Fruit fly (Drosophila melanogaster) whole organism, embryonic: ENCODE measurements around the gene Sec15.
A peak's percentile ranks its signal among the peaks of the same experiment; 100 is the strongest.

Experiments
- Asciz ChIP-seq: fragments of 200-800 bp; sonication (Bioruptor generic); optimal IDR thresholded peaks from 2 replicates; lab custom pipeline; 2017; ENCODE audit warnings: missing biosample characterization, mild to moderate bottlenecking, missing genetic modification characterization, missing genetic modification reagents
- Bgb ChIP-seq: fragments of 200-800 bp; sonication (Bioruptor generic); IDR thresholded peaks from 2 replicates; pipeline ENCODE4 v1.3.6; 2022; ENCODE audit warnings: missing biosample characterization, missing genetic modification characterization; ENCODE audit not compliant: partially characterized antibody
- C15 ChIP-seq: fragments of 200-800 bp; sonication (Bioruptor generic); IDR thresholded peaks from 3 replicates; pipeline ENCODE4 v1.3.6; 2022; ENCODE audit warnings: missing biosample characterization, missing genetic modification characterization
- CG10267 ChIP-seq: fragments of 200-800 bp; sonication (Bioruptor generic); optimal IDR thresholded peaks from 2 replicates; lab custom pipeline; 2018; ENCODE audit warnings: missing biosample characterization, mild to moderate bottlenecking, missing genetic modification characterization, moderate library complexity
- CG11560 ChIP-seq: fragments of 200-800 bp; sonication (Bioruptor generic); IDR thresholded peaks from 3 replicates; pipeline ENCODE4 v1.3.6; 2022; ENCODE audit warnings: missing biosample characterization, missing genetic modification characterization
- CG12071 ChIP-seq: fragments of 200-800 bp; sonication (Bioruptor generic); optimal IDR thresholded peaks from 3 replicates; lab custom pipeline; 2018; ENCODE audit warnings: missing biosample characterization, mild to moderate bottlenecking, missing genetic modification characterization
- CG12659 ChIP-seq: fragments of 200-800 bp; sonication (Bioruptor generic); optimal IDR thresholded peaks from 3 replicates; lab custom pipeline; 2017; ENCODE audit warnings: mild to moderate bottlenecking, missing biosample characterization, missing genetic modification reagents, missing genetic modification characterization
- CG12942 ChIP-seq: fragments of 200-800 bp; sonication (Bioruptor generic); optimal IDR thresholded peaks from 3 replicates; lab custom pipeline; 2016; ENCODE audit warnings: missing biosample characterization, missing genetic modification characterization
- CG1602 ChIP-seq: fragments of 200-800 bp; sonication (Bioruptor generic); optimal IDR thresholded peaks from 3 replicates; lab custom pipeline; 2016; ENCODE audit warnings: missing biosample characterization, missing genetic modification characterization
- CG3065 ChIP-seq: fragments of 200-800 bp; sonication (Bioruptor generic); optimal IDR thresholded peaks from 2 replicates; lab custom pipeline; 2016; ENCODE audit warnings: missing biosample characterization, missing genetic modification characterization
- CG32532 ChIP-seq: fragments of 200-800 bp; sonication (Bioruptor generic); IDR thresholded peaks from 2 replicates; pipeline ENCODE4 v1.3.6; 2022; ENCODE audit warnings: missing biosample characterization, missing genetic modification characterization
- CG3281 ChIP-seq: fragments of 200-800 bp; sonication (Bioruptor generic); optimal IDR thresholded peaks from 3 replicates; lab custom pipeline; 2017; ENCODE audit warnings: missing biosample characterization, mild to moderate bottlenecking, missing genetic modification characterization
- CG34376 ChIP-seq: fragments of 200-800 bp; sonication (Bioruptor generic); optimal IDR thresholded peaks from 2 replicates; lab custom pipeline; 2018; ENCODE audit warnings: missing biosample characterization, mild to moderate bottlenecking, missing genetic modification characterization
- CG4820 ChIP-seq: fragments of 200-800 bp; sonication (Bioruptor generic); optimal IDR thresholded peaks from 3 replicates; lab custom pipeline; 2016; ENCODE audit warnings: missing biosample characterization, missing genetic modification characterization
- CG7839 ChIP-seq: fragments of 200-800 bp; sonication (Bioruptor generic); optimal IDR thresholded peaks from 3 replicates; lab custom pipeline; 2018; ENCODE audit warnings: missing biosample characterization, mild to moderate bottlenecking, missing genetic modification characterization, moderate library complexity
- CG7987 ChIP-seq: fragments of 200-800 bp; sonication (Bioruptor generic); optimal IDR thresholded peaks from 2 replicates; lab custom pipeline; 2018; ENCODE audit warnings: missing biosample characterization, mild to moderate bottlenecking, missing genetic modification characterization, moderate library complexity
- CG9876 ChIP-seq: fragments of 200-800 bp; sonication (Bioruptor generic); optimal IDR thresholded peaks from 2 replicates; lab custom pipeline; 2016; ENCODE audit warnings: missing biosample characterization, missing genetic modification characterization
- Camta ChIP-seq: fragments of 200-800 bp; sonication (Bioruptor generic); optimal IDR thresholded peaks from 2 replicates; lab custom pipeline; 2016; ENCODE audit warnings: missing biosample characterization, missing genetic modification characterization
- CrebB ChIP-seq: fragments of 200-800 bp; sonication (Bioruptor generic); optimal IDR thresholded peaks from 3 replicates; lab custom pipeline; 2018; ENCODE audit warnings: missing biosample characterization, mild to moderate bottlenecking, missing genetic modification characterization
- D19A ChIP-seq: fragments of 200-800 bp; optimal IDR thresholded peaks from 3 replicates; lab custom pipeline; 2019; ENCODE audit warnings: missing biosample characterization, mild to moderate bottlenecking, missing genetic modification characterization, moderate library complexity
- Dbx ChIP-seq: fragments of 200-800 bp; sonication (Bioruptor generic); IDR thresholded peaks from 3 replicates; pipeline ENCODE4 v1.3.6; 2022; ENCODE audit warnings: missing biosample characterization, missing genetic modification characterization
- E2f2 ChIP-seq: fragments of 200-800 bp; sonication (Bioruptor generic); IDR thresholded peaks from 2 replicates; pipeline ENCODE4 v1.3.6; 2022; ENCODE audit warnings: missing biosample characterization, missing genetic modification characterization
- H15 ChIP-seq: fragments of 200-800 bp; sonication (Bioruptor generic); IDR thresholded peaks from 3 replicates; pipeline ENCODE4 v1.3.6; 2022; ENCODE audit warnings: missing biosample characterization, missing genetic modification characterization
- HLH3B ChIP-seq: fragments of 200-800 bp; sonication (Bioruptor generic); IDR thresholded peaks from 2 replicates; pipeline ENCODE4 v1.3.6; 2022; ENCODE audit warnings: missing biosample characterization, missing genetic modification characterization
- MESR4 ChIP-seq: fragments of 200-800 bp; sonication (Bioruptor generic); optimal IDR thresholded peaks from 2 replicates; lab custom pipeline; 2018; ENCODE audit warnings: missing biosample characterization, mild to moderate bottlenecking, missing genetic modification characterization, moderate library complexity
- Mad ChIP-seq: fragments of 200-800 bp; sonication (Bioruptor generic); optimal IDR thresholded peaks from 2 replicates; lab custom pipeline; 2016; ENCODE audit warnings: missing biosample characterization, missing genetic modification characterization
- Med ChIP-seq: fragments of 200-800 bp; sonication (Bioruptor generic); peaks from one replicate; lab custom pipeline; 2016; ENCODE audit warnings: missing biosample characterization, missing genetic modification characterization, mild to moderate bottlenecking, inconsistent platforms, moderate library complexity
- NfI ChIP-seq: fragments of 200-800 bp; sonication (Bioruptor generic); optimal IDR thresholded peaks from 3 replicates; lab custom pipeline; 2018; ENCODE audit warnings: missing biosample characterization, mild to moderate bottlenecking, missing genetic modification characterization, moderate library complexity
- Rx ChIP-seq: fragments of 200-800 bp; sonication (Bioruptor generic); IDR thresholded peaks from 2 replicates; pipeline ENCODE4 v1.3.6; 2022; ENCODE audit warnings: missing biosample characterization, missing genetic modification characterization
- Side ChIP-seq: fragments of 200-800 bp; sonication (Bioruptor generic); optimal IDR thresholded peaks from 2 replicates; lab custom pipeline; 2016; ENCODE audit warnings: missing biosample characterization, missing genetic modification characterization
- Spps ChIP-seq: fragments of 200-800 bp; sonication (Bioruptor generic); optimal IDR thresholded peaks from 2 replicates; lab custom pipeline; 2018; ENCODE audit warnings: missing biosample characterization, mild to moderate bottlenecking, missing genetic modification characterization
- Tbp ChIP-seq: fragments of >200 bp; optimal IDR thresholded peaks from 2 replicates; lab custom pipeline; 2018; ENCODE audit warnings: missing biosample characterization, missing genetic modification characterization
- aop ChIP-seq: fragments of 200-800 bp; sonication (Bioruptor generic); IDR thresholded peaks from 2 replicates; pipeline ENCODE4 v1.3.6; 2022; ENCODE audit warnings: missing biosample characterization, missing genetic modification characterization
- ap ChIP-seq: fragments of 200-800 bp; sonication (Bioruptor generic); IDR thresholded peaks from 2 replicates; pipeline ENCODE4 v1.3.6; 2022; ENCODE audit warnings: missing biosample characterization, missing genetic modification characterization
- ara ChIP-seq: fragments of 200-800 bp; sonication (Bioruptor generic); IDR thresholded peaks from 2 replicates; pipeline ENCODE4 v1.3.6; 2022; ENCODE audit warnings: missing biosample characterization, missing genetic modification characterization
- cad ChIP-seq: fragments of >200 bp; optimal IDR thresholded peaks from 2 replicates; lab custom pipeline; 2017; ENCODE audit warnings: missing biosample characterization, missing genetic modification characterization
- caup ChIP-seq: fragments of 200-800 bp; sonication (Bioruptor generic); optimal IDR thresholded peaks from 3 replicates; lab custom pipeline; 2017; ENCODE audit warnings: missing biosample characterization, mild to moderate bottlenecking, missing genetic modification characterization, moderate library complexity; ENCODE audit not compliant: severe bottlenecking
- dan ChIP-seq: fragments of 200-800 bp; sonication (Bioruptor generic); IDR thresholded peaks from 2 replicates; pipeline ENCODE4 v1.3.6; 2022; ENCODE audit warnings: missing biosample characterization, missing genetic modification characterization
- fd3F ChIP-seq: fragments of 200-800 bp; sonication (Bioruptor generic); optimal IDR thresholded peaks from 2 replicates; lab custom pipeline; 2018; ENCODE audit warnings: missing biosample characterization, mild to moderate bottlenecking, missing genetic modification characterization, moderate library complexity
- fd96Cb ChIP-seq: fragments of 200-800 bp; sonication (Bioruptor generic); optimal IDR thresholded peaks from 2 replicates; lab custom pipeline; 2018; ENCODE audit warnings: missing biosample characterization, mild to moderate bottlenecking, missing genetic modification characterization, moderate library complexity
- klu ChIP-seq: fragments of 200-800 bp; sonication (Bioruptor generic); IDR thresholded peaks from 2 replicates; pipeline ENCODE4 v1.3.6; 2022; ENCODE audit warnings: missing biosample characterization, missing genetic modification characterization
- knrl ChIP-seq: fragments of 200-800 bp; sonication (Bioruptor generic); IDR thresholded peaks from 3 replicates; pipeline ENCODE4 v1.3.6; 2022; ENCODE audit warnings: missing biosample characterization, missing genetic modification characterization; ENCODE audit not compliant: partially characterized antibody
- nmo ChIP-seq: fragments of 200-800 bp; sonication (Bioruptor generic); optimal IDR thresholded peaks from 2 replicates; lab custom pipeline; 2018; ENCODE audit warnings: missing biosample characterization, mild to moderate bottlenecking, missing genetic modification characterization, moderate library complexity
- pita ChIP-seq: fragments of 200-800 bp; sonication (Bioruptor generic); optimal IDR thresholded peaks from 2 replicates; lab custom pipeline; 2017; ENCODE audit warnings: missing biosample characterization, mild to moderate bottlenecking, missing genetic modification characterization
- ranshi ChIP-seq: fragments of 200-800 bp; sonication (Bioruptor generic); IDR thresholded peaks from 2 replicates; pipeline ENCODE4 v1.3.6; 2022; ENCODE audit warnings: missing biosample characterization, missing genetic modification characterization
- scrt ChIP-seq: fragments of 200-800 bp; sonication (Bioruptor generic); optimal IDR thresholded peaks from 2 replicates; lab custom pipeline; 2018; ENCODE audit warnings: missing biosample characterization, mild to moderate bottlenecking, missing genetic modification characterization, moderate library complexity
- so ChIP-seq: fragments of 200-800 bp; sonication (Bioruptor generic); IDR thresholded peaks from 3 replicates; pipeline ENCODE4 v1.3.6; 2022; ENCODE audit warnings: missing biosample characterization, missing genetic modification characterization
- tup ChIP-seq: fragments of 200-800 bp; sonication (Bioruptor generic); optimal IDR thresholded peaks from 2 replicates; lab custom pipeline; 2016; ENCODE audit warnings: missing biosample characterization, mild to moderate bottlenecking, missing genetic modification characterization, moderate library complexity
- wek ChIP-seq: fragments of 200-800 bp; sonication (Bioruptor generic); optimal IDR thresholded peaks from 3 replicates; lab custom pipeline; 2018; ENCODE audit warnings: missing biosample characterization, mild to moderate bottlenecking, missing genetic modification characterization, moderate library complexity

The Sec15 gene

DNA sequence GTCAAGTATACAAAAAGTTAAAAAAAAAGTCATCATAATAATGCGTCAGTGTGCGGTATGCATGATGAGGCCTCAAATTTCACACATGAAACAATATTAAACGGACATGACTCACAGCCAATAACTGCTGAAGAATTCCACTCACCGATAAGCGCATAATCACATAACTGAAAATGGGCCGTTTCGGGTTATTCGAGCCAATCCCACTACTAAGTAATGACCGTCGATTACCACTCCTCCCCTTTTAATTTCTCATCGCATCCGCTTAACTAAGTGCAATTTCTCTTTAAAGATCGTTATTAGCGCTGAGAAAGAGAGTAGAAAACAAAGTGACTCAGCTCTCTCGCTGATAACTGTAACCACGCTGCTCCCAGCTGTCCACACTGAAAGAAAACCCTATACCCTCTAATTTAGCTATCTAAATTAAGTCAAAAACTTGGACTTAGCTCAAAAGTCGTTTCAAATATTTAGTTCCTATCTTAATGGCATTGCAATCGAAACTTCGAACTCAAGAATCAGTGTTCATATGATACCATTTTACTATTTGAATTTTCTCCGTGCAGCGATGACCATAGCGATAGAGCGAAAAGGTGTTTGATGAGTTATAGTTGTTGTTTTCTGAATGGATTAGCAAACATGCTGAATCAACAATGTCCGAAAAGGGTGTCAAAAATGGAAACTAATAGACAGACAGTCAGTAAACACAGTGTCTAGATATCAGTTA lies 5.1 kb upstream of the Sec15 start (continued):
- TF ChIP-seq CG12942 (GFP tag; lab: Kevin White, UChicago) (peak; percentile 89), MESR4 (peak; percentile 25), Camta (GFP tag; lab: Kevin White, UChicago) (peak; percentile 83), pita (no peak), HLH3B (GFP tag; lab: Robert Waterston, UW) (peak; percentile 87), CG11560 (tag; lab: Robert Waterston, UW) (peak; percentile 53; the same call in 1 of the 3 replicates), klu (GFP tag; lab: Robert Waterston, UW) (peak; percentile 67), so (peak; percentile 83), CG3065 (GFP tag; lab: Kevin White, UChicago) (peak; percentile 78), ara (GFP tag; lab: Robert Waterston, UW) (peak; percentile 85), fd96Cb (tag; lab: Kevin White, UChicago) (peak; percentile 55), Dbx (GFP tag; lab: Robert Waterston, UW) (peak; percentile 66), CG7987 (GFP tag; lab: Kevin White, UChicago) (peak; percentile 93), ap (GFP tag; lab: Robert Waterston, UW) (peak; percentile 78), Bgb (GFP tag; lab: Robert Waterston, UW) (no peak), dan (GFP tag; lab: Robert Waterston, UW) (peak; percentile 47; the same call in 1 of the 2 replicates), CG3281 (peak; percentile 85), cad (no peak), CG7839 (tag; lab: Kevin White, UChicago) (peak; percentile 89), nmo (GFP tag; lab: Kevin White, UChicago) (peak; percentile 87), fd3F (GFP tag; lab: Kevin White, UChicago) (peak; percentile 77), C15 (GFP tag; lab: Robert Waterston, UW) (0 out of 3 replicates have a peak, but pooled peaks have one; percentile 50), Side (GFP tag; lab: Kevin White, UChicago) (peak; percentile 87), aop (peak; percentile 35; the same call in 1 of the 2 replicates), NfI (GFP tag; lab: Kevin White, UChicago) (peak; percentile 87), scrt (GFP tag; lab: Kevin White, UChicago) (peak; percentile 84), caup (peak; percentile 89), wek (GFP tag; lab: Kevin White, UChicago) (peak; percentile 86), CG10267 (tag; lab: Kevin White, UChicago) (peak; percentile 57), Spps (tag; lab: Kevin White, UChicago) (peak; percentile 82), Mad (GFP tag; lab: Kevin White, UChicago) (peak; percentile 82), H15 (GFP tag; lab: Robert Waterston, UW) (peak; percentile 84), Tbp (GFP tag; lab: Kevin White, UChicago) (no peak), CrebB (tag; lab: Kevin White, UChicago) (peak; percentile 86), E2f2 (GFP tag; lab: Robert Waterston, UW) (peak; percentile 63), CG34376 (GFP tag; lab: Kevin White, UChicago) (no peak), CG9876 (peak; percentile 82), knrl (no peak), tup (peak; percentile 84), Rx (peak; percentile 76), CG32532 (GFP tag; lab: Robert Waterston, UW) (peak; percentile 91), CG12659 (peak; percentile 86), D19A (tag; lab: Kevin White, UChicago) (peak; percentile 86), CG4820 (GFP tag; lab: Kevin White, UChicago) (peak; percentile 81), ranshi (GFP tag; lab: Robert Waterston, UW) (peak; percentile 89), Asciz (peak; percentile 81), CG1602 (GFP tag; lab: Kevin White, UChicago) (peak; percentile 75), Med (GFP tag; lab: Kevin White, UChicago) (peak; percentile 99), CG12071 (GFP tag; lab: Kevin White, UChicago) (peak; percentile 54)
